Fruit fly (Drosophila melanogaster): ENCODE measurements around the gene CG32219.

CG32219 gene

DNA sequence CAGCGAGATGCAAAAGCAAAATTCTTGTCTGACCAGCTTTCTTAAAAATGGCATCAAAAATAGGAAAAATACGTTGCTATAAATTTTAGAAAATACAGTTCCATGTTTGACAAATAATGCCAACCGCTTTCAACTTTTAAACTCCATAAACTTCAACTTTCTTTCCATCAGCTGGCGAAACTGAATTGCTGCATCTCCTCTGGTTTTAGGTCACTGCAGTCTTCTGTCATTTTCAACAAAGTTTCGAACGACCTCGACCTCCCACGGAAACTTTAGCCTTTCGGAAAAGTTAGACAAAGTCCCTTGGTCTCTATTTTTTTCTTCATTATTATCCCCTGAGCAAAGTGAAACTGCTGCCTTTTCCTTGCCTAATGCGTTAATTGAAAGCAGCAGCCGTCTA is 4.8 kb upstream of the CG32219 start, which contains the start of gene CG42263:
Gene CG42263, minus strand, starts transcription at position 101 of the 400 bp plus-strand sequence.
- TF ChIP-seq Sin3A (optimal IDR thresholded peaks at IDR 0.05) = no peak
- TF ChIP-seq insv (optimal IDR thresholded peaks at IDR 0.05) = no peak
- no peak for TF ChIP-seq h (optimal IDR thresholded peaks at IDR 0.05)
- TF ChIP-seq ttk (optimal IDR thresholded peaks at IDR 0.05) = no peak
- no peak for TF ChIP-seq psq (optimal IDR thresholded peaks at IDR 0.05)
- TF ChIP-seq Myc (optimal IDR thresholded peaks at IDR 0.05) = no peak

DNA sequence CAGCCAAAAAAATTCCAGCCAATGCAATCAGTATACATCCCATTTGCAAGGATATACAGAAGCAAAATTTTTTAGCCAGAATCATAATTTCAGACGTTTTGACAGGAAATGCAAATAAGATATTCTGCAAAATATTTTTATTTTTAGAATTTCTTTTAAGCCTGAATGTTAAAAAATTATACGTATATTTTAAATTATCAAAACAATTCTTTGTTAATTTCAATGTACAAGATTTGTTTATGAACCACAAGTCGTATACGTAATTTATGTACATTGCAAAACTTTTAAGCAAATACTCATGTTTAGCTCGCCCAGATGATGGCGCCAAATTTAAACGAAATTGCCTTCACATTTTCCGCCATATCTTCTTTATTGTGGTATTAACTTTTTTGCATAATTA is 3.5 kb upstream of the CG32219 start, which contains the start of gene CG42654:
Gene CG42654, minus strand, starts transcription at position 101 of the 400 bp plus-strand sequence.
- TF ChIP-seq insv (optimal IDR thresholded peaks at IDR 0.05) (no peak), psq (optimal IDR thresholded peaks at IDR 0.05) (no peak), h (optimal IDR thresholded peaks at IDR 0.05) (no peak), Sin3A (optimal IDR thresholded peaks at IDR 0.05) (no peak), Myc (optimal IDR thresholded peaks at IDR 0.05) (no peak), ttk (optimal IDR thresholded peaks at IDR 0.05) (no peak)

DNA sequence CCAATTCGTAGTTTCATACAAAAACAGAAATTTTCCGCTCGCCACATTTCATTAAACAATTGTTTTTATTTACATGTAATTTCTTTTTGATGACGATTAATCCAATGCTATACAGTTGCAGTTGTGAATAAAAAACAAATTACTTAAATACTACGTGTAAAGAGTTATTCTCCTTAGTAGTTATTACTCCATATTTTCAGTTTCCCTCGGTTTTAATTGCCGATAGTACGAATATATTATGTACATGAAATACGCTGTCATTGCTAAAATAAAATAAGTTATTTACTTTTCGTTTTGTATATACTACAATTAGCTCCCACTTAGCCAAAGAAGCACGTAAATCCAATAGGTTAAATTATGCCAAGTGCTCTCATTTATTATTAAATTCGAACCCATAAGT is 2.7 kb upstream of the CG32219 start, which contains the start of gene CG42655:
Gene CG42655, minus strand, starts transcription at position 101 of the 400 bp plus-strand sequence.
- TF ChIP-seq Myc (optimal IDR thresholded peaks at IDR 0.05) (no peak), h (optimal IDR thresholded peaks at IDR 0.05) (no peak), psq (optimal IDR thresholded peaks at IDR 0.05) (no peak), insv (optimal IDR thresholded peaks at IDR 0.05) (no peak), Sin3A (optimal IDR thresholded peaks at IDR 0.05) (no peak), ttk (optimal IDR thresholded peaks at IDR 0.05) (no peak)

dm6 chr3L:19952690-19953089 is 1.8 kb upstream of the CG32219 start, which contains the start of gene CG33710:
Gene CG33710, minus strand, starts transcription at chr3L:19952790.
- no peak for TF ChIP-seq h (optimal IDR thresholded peaks at IDR 0.05)

dm6 chr3L:19951868-19952267 is 933 bp upstream of the CG32219 start, which contains the start of gene CG34258:
Gene CG34258, minus strand, starts transcription at chr3L:19951968.
- no peak for TF ChIP-seq h (optimal IDR thresholded peaks at IDR 0.05)
- no peak for TF ChIP-seq Sin3A (optimal IDR thresholded peaks at IDR 0.05)
- no peak for TF ChIP-seq insv (optimal IDR thresholded peaks at IDR 0.05)
- no peak for TF ChIP-seq psq (optimal IDR thresholded peaks at IDR 0.05)
- no peak for TF ChIP-seq Myc (optimal IDR thresholded peaks at IDR 0.05)
- TF ChIP-seq ttk (optimal IDR thresholded peaks at IDR 0.05) = no peak

DNA sequence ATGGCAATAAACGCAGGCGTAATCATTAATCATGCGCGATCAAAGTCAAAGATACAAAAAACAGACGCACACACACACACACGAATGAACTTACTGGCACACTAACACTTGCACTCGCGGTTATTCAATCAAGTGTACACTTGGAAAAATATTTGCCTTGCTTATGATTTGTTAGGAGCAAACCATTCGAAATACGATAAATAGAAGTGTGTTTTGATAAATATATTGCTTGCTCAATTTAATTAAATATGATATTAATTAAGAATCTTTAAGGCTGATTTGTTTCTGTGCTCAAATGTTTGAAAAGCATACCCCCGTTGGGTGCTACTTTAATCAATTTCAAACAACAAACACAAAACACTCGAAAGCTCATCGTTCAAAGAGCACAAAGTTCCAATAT is 5.5 kb downstream of the CG32219 start:
- TF ChIP-seq Myc (optimal IDR thresholded peaks at IDR 0.05) = no peak
- no peak for TF ChIP-seq ttk (optimal IDR thresholded peaks at IDR 0.05)
- TF ChIP-seq Sin3A (optimal IDR thresholded peaks at IDR 0.05) = no peak
- TF ChIP-seq h (optimal IDR thresholded peaks at IDR 0.05) = no peak
- TF ChIP-seq insv (optimal IDR thresholded peaks at IDR 0.05) = no peak
- TF ChIP-seq psq (optimal IDR thresholded peaks at IDR 0.05) = no peak

dm6 chr3L:19941162-19941561 is 9.8 kb downstream of the CG32219 start:
- no peak for TF ChIP-seq psq (optimal IDR thresholded peaks at IDR 0.05)
- TF ChIP-seq ttk (optimal IDR thresholded peaks at IDR 0.05) = no peak
- TF ChIP-seq h (optimal IDR thresholded peaks at IDR 0.05) = no peak
- TF ChIP-seq Myc (optimal IDR thresholded peaks at IDR 0.05) = no peak
- TF ChIP-seq Sin3A (optimal IDR thresholded peaks at IDR 0.05) = no peak

dm6 chr3L:19940349-19940748 is 10.6 kb downstream of the CG32219 start:
- TF ChIP-seq insv (optimal IDR thresholded peaks at IDR 0.05) = no peak

DNA sequence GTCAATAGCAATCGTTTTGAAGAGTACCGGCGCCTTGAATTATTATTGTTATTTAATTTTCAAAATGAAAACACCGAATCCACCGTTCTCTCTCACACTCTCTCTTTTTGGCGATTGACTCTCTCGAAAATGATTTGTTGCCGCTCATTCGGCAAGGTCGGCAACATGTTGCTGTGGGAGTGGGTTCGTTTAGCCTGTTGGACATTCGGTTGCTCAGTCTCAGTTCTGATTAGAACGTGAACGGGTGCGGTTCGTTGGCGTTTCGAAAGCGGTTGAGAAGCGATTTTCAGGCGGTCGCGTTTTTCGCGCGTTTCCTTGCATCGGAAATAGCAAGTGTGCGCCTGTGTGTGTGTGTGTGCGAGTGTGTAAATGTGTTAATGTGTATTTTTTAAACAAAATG is 11.9 kb downstream of the CG32219 start, which contains the start of gene Ac76E:
Gene Ac76E, plus strand, starts transcription at position 264 of the 400 bp plus-strand sequence.
- no peak for TF ChIP-seq ttk (optimal IDR thresholded peaks at IDR 0.05)
- no peak for TF ChIP-seq insv (optimal IDR thresholded peaks at IDR 0.05)
- no peak for TF ChIP-seq h (optimal IDR thresholded peaks at IDR 0.05)
- TF ChIP-seq psq (optimal IDR thresholded peaks at IDR 0.05) = no peak
- no peak for TF ChIP-seq Myc (optimal IDR thresholded peaks at IDR 0.05)
- TF ChIP-seq Sin3A (optimal IDR thresholded peaks at IDR 0.05) = no peak

dm6 chr3L:19932917-19933316 is 18.0 kb downstream of the CG32219 start:
- TF ChIP-seq ttk (optimal IDR thresholded peaks at IDR 0.05) (no peak), Sin3A (optimal IDR thresholded peaks at IDR 0.05) (no peak), Myc (optimal IDR thresholded peaks at IDR 0.05) (no peak)

dm6 chr3L:19931391-19931790 is 19.5 kb downstream of the CG32219 start, which contains the start of gene CG46462:
Gene CG46462, plus strand, starts transcription at chr3L:19931691.
- TF ChIP-seq insv (optimal IDR thresholded peaks at IDR 0.05) = no peak
- TF ChIP-seq Myc (optimal IDR thresholded peaks at IDR 0.05) = no peak
- no peak for TF ChIP-seq h (optimal IDR thresholded peaks at IDR 0.05)
- no peak for TF ChIP-seq Sin3A (optimal IDR thresholded peaks at IDR 0.05)
- no peak for TF ChIP-seq ttk (optimal IDR thresholded peaks at IDR 0.05)
- no peak for TF ChIP-seq psq (optimal IDR thresholded peaks at IDR 0.05)

- TF ChIP-seq h (optimal IDR thresholded peaks at IDR 0.05) = no peak
- no peak for TF ChIP-seq psq (optimal IDR thresholded peaks at IDR 0.05)
These were observed 21.1 kb downstream of the CG32219 start for dm6 chr3L:19929719-19930334.

dm6 chr3L:19929051-19929718 is 21.8 kb downstream of the CG32219 start:
- TF ChIP-seq Myc (optimal IDR thresholded peaks at IDR 0.05) (no peak), h (optimal IDR thresholded peaks at IDR 0.05) (no peak), Sin3A (optimal IDR thresholded peaks at IDR 0.05) (no peak), insv (optimal IDR thresholded peaks at IDR 0.05) (no peak), ttk (optimal IDR thresholded peaks at IDR 0.05) (no peak), psq (optimal IDR thresholded peaks at IDR 0.05) (no peak)

Data from Kc167 (cell line).